Worm (Caenorhabditis elegans) whole organism, young adult: Measurements from ENCODE around the gene D2007.2.

Source experiments
- B0019.2 ChIP-seq: fragments of 200-800 bp; sonication (Bioruptor generic); conservative IDR thresholded peaks from 2 replicates; pipeline ENCODE4 v1.3.6; 2022; ENCODE audit warnings: missing genetic modification reagents, missing genetic modification characterization, missing compliant biosample characterization
- B0035.1 ChIP-seq: sonication (generic microtip); optimal IDR thresholded peaks from 2 replicates; lab custom pipeline; 2016; ENCODE audit warnings: missing genetic modification characterization, mild to moderate bottlenecking, missing compliant biosample characterization, missing genotype, missing genetic modification reagents
- B0261.1 ChIP-seq: sonication (generic microtip); optimal IDR thresholded peaks from 2 replicates; lab custom pipeline; 2016; ENCODE audit warnings: mild to moderate bottlenecking, missing genetic modification characterization, moderate library complexity, missing compliant biosample characterization
- F22D6.2 ChIP-seq: sonication (generic microtip); optimal IDR thresholded peaks from 2 replicates; lab custom pipeline; 2016; ENCODE audit warnings: mild to moderate bottlenecking, missing genetic modification characterization, missing compliant biosample characterization
- F55B11.4 ChIP-seq: sonication (generic microtip); optimal IDR thresholded peaks from 2 replicates; lab custom pipeline; 2016; ENCODE audit warnings: missing compliant biosample characterization, missing genetic modification characterization, borderline replicate concordance; ENCODE audit not compliant: insufficient read depth
- F57A8.1 ChIP-seq: fragments of 200-800 bp; sonication (Bioruptor generic); optimal IDR thresholded peaks from 2 replicates; lab custom pipeline; 2018; ENCODE audit warnings: mild to moderate bottlenecking, missing genetic modification characterization, moderate library complexity, missing compliant biosample characterization
- F57C9.4 ChIP-seq: sonication (generic microtip); optimal IDR thresholded peaks from 2 replicates; lab custom pipeline; 2017; ENCODE audit warnings: mild to moderate bottlenecking, missing genetic modification characterization, missing compliant biosample characterization
- K11D2.4 ChIP-seq: fragments of 200-800 bp; sonication (Bioruptor generic); IDR thresholded peaks from 2 replicates; pipeline ENCODE4 v1.3.6; 2022; ENCODE audit warnings: missing genetic modification reagents, missing genetic modification characterization, missing compliant biosample characterization
- K12H6.12 ChIP-seq: fragments of 200-800 bp; sonication (Bioruptor generic); optimal IDR thresholded peaks from 2 replicates; lab custom pipeline; 2018; ENCODE audit warnings: mild to moderate bottlenecking, missing genetic modification characterization, missing compliant biosample characterization
- T26A5.8 ChIP-seq: sonication (generic microtip); optimal IDR thresholded peaks from 2 replicates; lab custom pipeline; 2016; ENCODE audit warnings: missing genetic modification characterization, missing compliant biosample characterization
- Y53G8AR.9 ChIP-seq: fragments of 200-800 bp; sonication (Bioruptor generic); conservative IDR thresholded peaks from 2 replicates; pipeline ENCODE4 v1.3.6; 2022; ENCODE audit warnings: missing genetic modification reagents, missing genetic modification characterization, missing compliant biosample characterization
- Y56A3A.18 ChIP-seq: fragments of 200-800 bp; sonication (Bioruptor generic); IDR thresholded peaks from 2 replicates; pipeline ENCODE4 v1.3.6; 2022; ENCODE audit warnings: missing genetic modification reagents, missing genetic modification characterization, missing compliant biosample characterization
- Y79H2A.3 ChIP-seq: fragments of 200-800 bp; sonication (Bioruptor generic); conservative IDR thresholded peaks from 2 replicates; pipeline ENCODE4 v1.3.6; 2022; ENCODE audit warnings: missing genetic modification reagents, missing genetic modification characterization, missing compliant biosample characterization
- Y95B8A.8 ChIP-seq: fragments of 200-800 bp; sonication (Bioruptor generic); IDR thresholded peaks from 2 replicates; pipeline ENCODE4 v1.3.6; 2022; ENCODE audit warnings: missing genetic modification reagents, missing genetic modification characterization, missing compliant biosample characterization
- ama-1 ChIP-seq, 3 experiments: fragments of 150-350 bp in 1 of 3; sonication (generic microtip) in 2 of 3; optimal IDR thresholded peaks; 2 replicates each; lab custom pipeline; 2014 to 2018; ENCODE audit warnings: missing biosample characterization in 2 of 3, missing genetic modification characterization in 2 of 3, missing genetic modification reagents in 2 of 3
- attf-3 ChIP-seq: fragments of 200-800 bp; sonication (Bioruptor generic); conservative IDR thresholded peaks from 2 replicates; pipeline ENCODE4 v1.3.6; 2022; ENCODE audit warnings: missing genetic modification reagents, missing genetic modification characterization, missing compliant biosample characterization
- attf-5 ChIP-seq: fragments of 200-800 bp; sonication (Bioruptor generic); optimal IDR thresholded peaks from 2 replicates; lab custom pipeline; 2018; ENCODE audit warnings: mild to moderate bottlenecking, missing genetic modification characterization, missing compliant biosample characterization
- bed-2 ChIP-seq: fragments of 200-800 bp; sonication (Bioruptor generic); IDR thresholded peaks from 2 replicates; pipeline ENCODE4 v1.3.6; 2022; ENCODE audit warnings: missing genetic modification reagents, missing genetic modification characterization, missing compliant biosample characterization
- ccch-3 ChIP-seq: fragments of 200-800 bp; sonication (Bioruptor generic); optimal IDR thresholded peaks from 2 replicates; lab custom pipeline; 2018; ENCODE audit warnings: mild to moderate bottlenecking, missing genetic modification characterization, missing compliant biosample characterization
- cebp-2 ChIP-seq: fragments of 200-800 bp; sonication (Bioruptor generic); IDR thresholded peaks from 2 replicates; pipeline ENCODE4 v1.3.6; 2022; ENCODE audit warnings: missing genetic modification characterization, missing compliant biosample characterization
- ceh-100 ChIP-seq: fragments of 200-800 bp; sonication (Bioruptor generic); IDR thresholded peaks from 2 replicates; pipeline ENCODE4 v1.3.6; 2022; ENCODE audit warnings: missing genetic modification reagents, missing genetic modification characterization, missing compliant biosample characterization
- ceh-27 ChIP-seq: fragments of 200-800 bp; sonication (Bioruptor generic); optimal IDR thresholded peaks from 2 replicates; lab custom pipeline; 2018; ENCODE audit warnings: mild to moderate bottlenecking, missing genetic modification characterization, moderate library complexity, missing compliant biosample characterization
- ceh-40 ChIP-seq: fragments of 200-800 bp; sonication (Bioruptor generic); IDR thresholded peaks from 2 replicates; pipeline ENCODE4 v1.3.6; 2022; ENCODE audit warnings: missing genetic modification characterization, missing compliant biosample characterization
- ceh-79 ChIP-seq: sonication (generic microtip); optimal IDR thresholded peaks from 2 replicates; lab custom pipeline; 2017; ENCODE audit warnings: mild to moderate bottlenecking, missing genetic modification characterization, missing compliant biosample characterization
- dox-1 ChIP-seq: fragments of 200-800 bp; sonication (Bioruptor generic); IDR thresholded peaks from 2 replicates; pipeline ENCODE4 v1.3.6; 2022; ENCODE audit warnings: missing genetic modification reagents, missing genetic modification characterization, missing compliant biosample characterization
- dpff-1 ChIP-seq: sonication (generic microtip); optimal IDR thresholded peaks from 2 replicates; lab custom pipeline; 2017; ENCODE audit warnings: mild to moderate bottlenecking, missing genetic modification characterization, missing compliant biosample characterization
- efl-1 ChIP-seq: fragments of 150-350 bp; optimal IDR thresholded peaks from 2 replicates; lab custom pipeline; 2014; ENCODE audit warnings: missing biosample characterization, missing genetic modification reagents, missing genetic modification characterization
- egl-44 ChIP-seq: fragments of 200-800 bp; sonication (Bioruptor generic); IDR thresholded peaks from 2 replicates; pipeline ENCODE4 v1.3.6; 2022; ENCODE audit warnings: missing genetic modification reagents, missing genetic modification characterization, missing compliant biosample characterization
- egrh-3 ChIP-seq: fragments of 200-800 bp; sonication (Bioruptor generic); IDR thresholded peaks from 2 replicates; pipeline ENCODE4 v1.3.6; 2022; ENCODE audit warnings: missing genetic modification reagents, missing genetic modification characterization, missing compliant biosample characterization
- fkh-3 ChIP-seq: sonication (generic microtip); optimal IDR thresholded peaks from 2 replicates; lab custom pipeline; 2016; ENCODE audit warnings: mild to moderate bottlenecking, missing genetic modification characterization, missing compliant biosample characterization
- gei-17 ChIP-seq: fragments of 200-800 bp; sonication (Bioruptor generic); optimal IDR thresholded peaks from 2 replicates; lab custom pipeline; 2018; ENCODE audit warnings: mild to moderate bottlenecking, missing genetic modification characterization, missing compliant biosample characterization
- lin-54 ChIP-seq: fragments of 200-800 bp; sonication (Bioruptor generic); optimal IDR thresholded peaks from 2 replicates; lab custom pipeline; 2018; ENCODE audit warnings: mild to moderate bottlenecking, missing genetic modification characterization, missing compliant biosample characterization
- lir-1 ChIP-seq: fragments of 200-800 bp; sonication (Bioruptor generic); conservative IDR thresholded peaks from 2 replicates; pipeline ENCODE4 v1.3.6; 2022; ENCODE audit warnings: missing genetic modification reagents, missing genetic modification characterization, missing compliant biosample characterization
- madf-10 ChIP-seq: sonication (generic microtip); optimal IDR thresholded peaks from 2 replicates; lab custom pipeline; 2016; ENCODE audit warnings: mild to moderate bottlenecking, missing genetic modification characterization, missing compliant biosample characterization
- madf-3 ChIP-seq: fragments of 200-800 bp; sonication (Bioruptor generic); IDR thresholded peaks from 2 replicates; pipeline ENCODE4 v1.3.6; 2022; ENCODE audit warnings: missing genetic modification reagents, missing genetic modification characterization, missing compliant biosample characterization
- madf-6 ChIP-seq: fragments of 200-800 bp; sonication (Bioruptor generic); IDR thresholded peaks from 2 replicates; pipeline ENCODE4 v1.3.6; 2022; ENCODE audit warnings: missing genetic modification reagents, missing genetic modification characterization, missing compliant biosample characterization
- madf-8 ChIP-seq: fragments of 200-800 bp; sonication (Bioruptor generic); conservative IDR thresholded peaks from 2 replicates; pipeline ENCODE4 v1.3.6; 2022; ENCODE audit warnings: missing genetic modification reagents, missing genetic modification characterization, missing compliant biosample characterization
- nfyb-1 ChIP-seq: fragments of 200-800 bp; sonication (Bioruptor generic); IDR thresholded peaks from 2 replicates; pipeline ENCODE4 v1.3.6; 2022; ENCODE audit warnings: missing genetic modification reagents, missing genetic modification characterization, missing compliant biosample characterization
- nhr-120 ChIP-seq: fragments of 200-800 bp; sonication (Bioruptor generic); IDR thresholded peaks from 2 replicates; pipeline ENCODE4 v1.3.6; 2022; ENCODE audit warnings: missing genetic modification characterization, missing compliant biosample characterization
- nhr-90 ChIP-seq: sonication (generic microtip); optimal IDR thresholded peaks from 2 replicates; lab custom pipeline; 2016; ENCODE audit warnings: missing genotype, mild to moderate bottlenecking, missing genetic modification characterization, missing compliant biosample characterization
- sdz-38 ChIP-seq: sonication (generic microtip); optimal IDR thresholded peaks from 2 replicates; lab custom pipeline; 2016; ENCODE audit warnings: missing genotype, missing genetic modification characterization, missing compliant biosample characterization
- sea-2 ChIP-seq: fragments of 200-800 bp; sonication (Bioruptor generic); IDR thresholded peaks from 2 replicates; pipeline ENCODE4 v1.3.6; 2022; ENCODE audit warnings: missing genetic modification characterization, missing compliant biosample characterization
- snpc-3.4 ChIP-seq: sonication (generic microtip); optimal IDR thresholded peaks from 2 replicates; lab custom pipeline; 2017; ENCODE audit warnings: missing genetic modification characterization, mild to moderate bottlenecking, missing compliant biosample characterization, antibody characterized with exemption, moderate library complexity, missing genotype, missing genetic modification reagents
- snpc-4 ChIP-seq, 5 experiments: fragments of 150-350 bp in 1 of 5; sonication (generic microtip) in 4 of 5; optimal IDR thresholded peaks; 2 replicates each; lab custom pipeline; 2014 to 2018; ENCODE audit warnings: missing genetic modification characterization in 5 of 5, missing biosample characterization in 3 of 5, antibody characterized with exemption in 2 of 5, mild to moderate bottlenecking in 2 of 5, missing compliant biosample characterization in 2 of 5, missing genotype in 2 of 5, moderate library complexity in 2 of 5, missing genetic modification reagents in 1 of 5
- sptf-2 ChIP-seq: fragments of 200-800 bp; sonication (Bioruptor generic); optimal IDR thresholded peaks from 2 replicates; lab custom pipeline; 2018; ENCODE audit warnings: mild to moderate bottlenecking, missing genetic modification characterization, missing compliant biosample characterization
- zfh-2 ChIP-seq: fragments of 200-800 bp; sonication (Bioruptor generic); conservative IDR thresholded peaks from 2 replicates; pipeline ENCODE4 v1.3.6; 2022; ENCODE audit warnings: missing genetic modification reagents, missing genetic modification characterization, missing compliant biosample characterization
- ztf-26 ChIP-seq: sonication (generic microtip); optimal IDR thresholded peaks from 2 replicates; lab custom pipeline; 2017; ENCODE audit warnings: missing genetic modification characterization, missing compliant biosample characterization

D2007.2 gene

ce11 chrIII:8109459-8110057, 39.2 kb upstream of the D2007.2 start (continued):
- TF ChIP-seq T26A5.8 (peak; percentile 61), cebp-2 (GFP tag; lab: Robert Waterston, UW) (0 out of 2 replicates have a peak, but pooled peaks have one; percentile 83), Y56A3A.18 (GFP tag; lab: Robert Waterston, UW) (peak; percentile 83), Y53G8AR.9 (GFP tag; lab: Robert Waterston, UW) (peak; percentile 64; the same call in 1 of the 2 replicates), efl-1 (GFP tag; lab: Kevin White, UChicago) (peak; percentile 4), lir-1 (GFP tag; lab: Robert Waterston, UW) (no peak), sea-2 (GFP tag; lab: Robert Waterston, UW) (peak; percentile 79; the same call in 1 of the 2 replicates), sptf-2 (GFP tag; lab: Kevin White, UChicago) (peak; percentile 39), bed-2 (GFP tag; lab: Robert Waterston, UW) (no peak), attf-3 (GFP tag; lab: Robert Waterston, UW) (peak; percentile 64; the same call in 1 of the 2 replicates), madf-3 (GFP tag; lab: Robert Waterston, UW) (no peak), attf-5 (GFP tag; lab: Kevin White, UChicago) (peak; percentile 63), nfyb-1 (GFP tag; lab: Robert Waterston, UW) (peak; percentile 86), nhr-120 (GFP tag; lab: Robert Waterston, UW) (no peak), ama-1 (optimal IDR thresholded peaks at IDR 0.05; lab: Kevin White, UChicago) (no peak), ama-1 (GFP tag; optimal IDR thresholded peaks at IDR 0.05; lab: Kevin White, UChicago) (peak in 1 of 2 experiments; percentile 90), ceh-79 (tag; lab: Kevin White, UChicago) (peak; percentile 37), F57C9.4 (no peak), ceh-100 (GFP tag; lab: Robert Waterston, UW) (peak; percentile 57), sdz-38 (tag; lab: Kevin White, UChicago) (no peak), K11D2.4 (GFP tag; lab: Robert Waterston, UW) (peak; percentile 61), Y79H2A.3 (GFP tag; lab: Robert Waterston, UW) (no peak), fkh-3 (tag; lab: Kevin White, UChicago) (peak; percentile 42), gei-17 (peak; percentile 54), Y95B8A.8 (peak; percentile 71; the same call in 1 of the 2 replicates), nhr-90 (peak; percentile 87), dpff-1 (tag; lab: Kevin White, UChicago) (no peak), F55B11.4 (tag; lab: Kevin White, UChicago) (no peak), B0035.1 (tag; lab: Kevin White, UChicago) (peak; percentile 62), zfh-2 (GFP tag; lab: Robert Waterston, UW) (peak; percentile 48; the same call in 1 of the 2 replicates), madf-6 (GFP tag; lab: Robert Waterston, UW) (peak; percentile 72), egl-44 (peak; percentile 90), madf-8 (GFP tag; lab: Robert Waterston, UW) (peak; percentile 28; the same call in 1 of the 2 replicates), B0261.1 (tag; lab: Kevin White, UChicago) (peak; percentile 93), ceh-27 (peak; percentile 89), ccch-3 (GFP tag; lab: Kevin White, UChicago) (no peak), dox-1 (peak; percentile 89), B0019.2 (GFP tag; lab: Robert Waterston, UW) (0 out of 2 replicates have a peak, but pooled peaks have one; percentile 46), ceh-40 (GFP tag; lab: Robert Waterston, UW) (0 out of 2 replicates have a peak, but pooled peaks have one; percentile 57), snpc-4 (GFP tag; optimal IDR thresholded peaks at IDR 0.05; lab: Kevin White, UChicago) (peak; percentile 81), snpc-4 (tag; optimal IDR thresholded peaks at IDR 0.05; lab: Kevin White, UChicago) (peak; percentile 36 to 76 (median 64)), ztf-26 (tag; lab: Kevin White, UChicago) (peak; percentile 67), F22D6.2 (peak; percentile 17), madf-10 (tag; lab: Kevin White, UChicago) (peak; percentile 63), snpc-3.4 (peak; percentile 89), lin-54 (peak; percentile 72), K12H6.12 (tag; lab: Kevin White, UChicago) (peak; percentile 66), egrh-3 (GFP tag; lab: Robert Waterston, UW) (peak; percentile 52), F57A8.1 (GFP tag; lab: Kevin White, UChicago) (peak; percentile 40)
